Worm (Caenorhabditis elegans) whole organism, early embryonic: ENCODE measurements around the gene blos-4.
A peak's percentile ranks its signal among the peaks of the same experiment; 100 is the strongest.

ENCODE experiments used
- B0310.2 ChIP-seq: sonication (generic microtip); optimal IDR thresholded peaks from 2 replicates; lab custom pipeline; 2016; ENCODE audit warnings: mild to moderate bottlenecking, missing genetic modification characterization, missing compliant biosample characterization
- F13C5.2 ChIP-seq: sonication (generic microtip); optimal IDR thresholded peaks from 2 replicates; lab custom pipeline; 2017; ENCODE audit warnings: mild to moderate bottlenecking, missing genetic modification characterization, inconsistent platforms, missing compliant biosample characterization
- aly-1 ChIP-seq: sonication (generic microtip); optimal IDR thresholded peaks from 2 replicates; lab custom pipeline; 2016; ENCODE audit warnings: missing genetic modification characterization, missing compliant biosample characterization
- ama-1 ChIP-seq: fragments of 150-350 bp; optimal IDR thresholded peaks from 2 replicates; lab custom pipeline; 2014
- ceh-13 ChIP-seq: fragments of 200-800 bp; sonication (Bioruptor generic); optimal IDR thresholded peaks from 2 replicates; lab custom pipeline; 2018; ENCODE audit warnings: mild to moderate bottlenecking, missing genetic modification characterization, missing compliant biosample characterization
- ceh-36 ChIP-seq: sonication (generic microtip); optimal IDR thresholded peaks from 2 replicates; lab custom pipeline; 2016; ENCODE audit warnings: missing genetic modification characterization, inconsistent platforms, missing compliant biosample characterization
- ets-7 ChIP-seq: sonication (generic microtip); optimal IDR thresholded peaks from 2 replicates; lab custom pipeline; 2016; ENCODE audit warnings: missing genotype, missing genetic modification characterization, missing compliant biosample characterization
- flt-1 ChIP-seq: fragments of 200-800 bp; sonication (Bioruptor generic); IDR thresholded peaks from 2 replicates; pipeline ENCODE4 v1.3.6; 2022; ENCODE audit warnings: missing genetic modification characterization, missing compliant biosample characterization
- hmbx-1 ChIP-seq: sonication (generic microtip); optimal IDR thresholded peaks from 2 replicates; lab custom pipeline; 2016; ENCODE audit warnings: mild to moderate bottlenecking, missing genetic modification characterization, missing compliant biosample characterization
- hmg-4 ChIP-seq: fragments of 200-800 bp; sonication (Bioruptor generic); optimal IDR thresholded peaks from 2 replicates; lab custom pipeline; 2018; ENCODE audit warnings: mild to moderate bottlenecking, missing genetic modification characterization, missing compliant biosample characterization
- hnd-1 ChIP-seq: sonication (generic microtip); optimal IDR thresholded peaks from 2 replicates; lab custom pipeline; 2016; ENCODE audit warnings: missing genetic modification characterization, missing compliant biosample characterization
- pes-1 ChIP-seq: fragments of 200-800 bp; sonication (Bioruptor generic); IDR thresholded peaks from 2 replicates; pipeline ENCODE4 v1.3.6; 2022; ENCODE audit warnings: missing genetic modification reagents, missing genetic modification characterization, missing compliant biosample characterization
- scrt-1 ChIP-seq: fragments of 200-800 bp; sonication (Bioruptor generic); IDR thresholded peaks from 2 replicates; pipeline ENCODE4 v1.3.6; 2022; ENCODE audit warnings: missing genetic modification characterization, missing compliant biosample characterization
- sea-1 ChIP-seq: fragments of 200-800 bp; sonication (Bioruptor generic); conservative IDR thresholded peaks from 2 replicates; pipeline ENCODE4 v1.3.6; 2022; ENCODE audit warnings: missing genetic modification characterization, missing compliant biosample characterization
- tbx-11 ChIP-seq: fragments of 200-800 bp; sonication (Bioruptor generic); IDR thresholded peaks from 2 replicates; pipeline ENCODE4 v1.3.6; 2022; ENCODE audit warnings: missing genetic modification characterization, missing compliant biosample characterization
- tbx-37 ChIP-seq: fragments of 200-800 bp; sonication (Bioruptor generic); conservative IDR thresholded peaks from 2 replicates; pipeline ENCODE4 v1.3.6; 2022; ENCODE audit warnings: missing genetic modification reagents, missing genetic modification characterization, missing compliant biosample characterization
- tra-4 ChIP-seq: sonication (generic microtip); optimal IDR thresholded peaks from 2 replicates; lab custom pipeline; 2017; ENCODE audit warnings: missing genetic modification characterization, missing compliant biosample characterization

blos-4 gene

ce11 chrII:6269805-6270414 is 24.9 kb downstream of the blos-4 start, which contains the start of gene F13H8.2:
Gene F13H8.2 (plus strand): TSS chrII:6270364.
- TF ChIP-seq F13C5.2 (peak; percentile 28), B0310.2 (tag; lab: Kevin White, UChicago) (no peak), hmg-4 (no peak), tbx-37 (GFP tag; lab: Robert Waterston, UW) (peak; percentile 51; the same call in 1 of the 2 replicates), pes-1 (GFP tag; lab: Robert Waterston, UW) (no peak; the same call in 1 of the 2 replicates), hnd-1 (no peak), ceh-36 (tag; lab: Kevin White, UChicago) (peak; percentile 47), ceh-13 (GFP tag; lab: Kevin White, UChicago) (no peak), hmbx-1 (no peak), flt-1 (GFP tag; lab: Robert Waterston, UW) (peak; percentile 23; the same call in 1 of the 2 replicates), ama-1 (lab: Kevin White, UChicago) (no peak), sea-1 (no peak), aly-1 (tag; lab: Kevin White, UChicago) (no peak), tbx-11 (GFP tag; lab: Robert Waterston, UW) (0 out of 2 replicates have a peak, but pooled peaks have one; percentile 23), scrt-1 (GFP tag; lab: Robert Waterston, UW) (peak; percentile 73; the same call in 1 of the 2 replicates), ets-7 (tag; lab: Kevin White, UChicago) (no peak)

ce11 chrII:6273916-6274315 is 28.9 kb downstream of the blos-4 start, which contains the start of gene bpl-1:
Gene bpl-1 (plus strand): TSS chrII:6274216.
- TF ChIP-seq sea-1, result no peak
- TF ChIP-seq ceh-36 (tag; lab: Kevin White, UChicago), result no peak
- TF ChIP-seq ceh-13 (GFP tag; lab: Kevin White, UChicago), result no peak
- no peak for TF ChIP-seq flt-1 (GFP tag; lab: Robert Waterston, UW)

ce11 chrII:6281002-6281401 is 36.0 kb downstream of the blos-4 start, which contains the start of gene scly-1:
Gene scly-1 (minus strand): TSS chrII:6281102.
- TF ChIP-seq tra-4 (tag; lab: Kevin White, UChicago) (no peak), pes-1 (GFP tag; lab: Robert Waterston, UW) (no peak), aly-1 (tag; lab: Kevin White, UChicago) (no peak), ama-1 (lab: Kevin White, UChicago) (no peak), flt-1 (GFP tag; lab: Robert Waterston, UW) (no peak), B0310.2 (tag; lab: Kevin White, UChicago) (no peak), hnd-1 (no peak), ceh-36 (tag; lab: Kevin White, UChicago) (no peak), scrt-1 (GFP tag; lab: Robert Waterston, UW) (no peak), tbx-37 (GFP tag; lab: Robert Waterston, UW) (no peak), hmbx-1 (no peak), F13C5.2 (no peak)

ce11 chrII:6281903-6282302 is 36.9 kb downstream of the blos-4 start:
- TF ChIP-seq scrt-1 (GFP tag; lab: Robert Waterston, UW) (no peak), hnd-1 (no peak), hmbx-1 (no peak), pes-1 (GFP tag; lab: Robert Waterston, UW) (no peak), tbx-11 (GFP tag; lab: Robert Waterston, UW) (no peak), tbx-37 (GFP tag; lab: Robert Waterston, UW) (no peak), sea-1 (no peak), F13C5.2 (no peak), aly-1 (tag; lab: Kevin White, UChicago) (no peak), hmg-4 (no peak), tra-4 (tag; lab: Kevin White, UChicago) (no peak), ama-1 (lab: Kevin White, UChicago) (no peak), flt-1 (GFP tag; lab: Robert Waterston, UW) (no peak), ceh-36 (tag; lab: Kevin White, UChicago) (no peak), ceh-13 (GFP tag; lab: Kevin White, UChicago) (no peak), ets-7 (tag; lab: Kevin White, UChicago) (no peak), B0310.2 (tag; lab: Kevin White, UChicago) (no peak)

- TF ChIP-seq sea-1 (no peak), ets-7 (tag; lab: Kevin White, UChicago) (no peak)
Observed at ce11 chrII:6283074-6283473, 38.0 kb downstream of the blos-4 start, which contains the start of gene F13H8.1. Gene F13H8.1 (plus strand): TSS chrII:6283384.

- TF ChIP-seq ceh-13 (GFP tag; lab: Kevin White, UChicago) (no peak), pes-1 (GFP tag; lab: Robert Waterston, UW) (no peak), sea-1 (no peak), aly-1 (tag; lab: Kevin White, UChicago) (no peak), hmbx-1 (no peak), hnd-1 (no peak), scrt-1 (GFP tag; lab: Robert Waterston, UW) (no peak), ama-1 (lab: Kevin White, UChicago) (no peak), hmg-4 (no peak), ceh-36 (tag; lab: Kevin White, UChicago) (no peak), ets-7 (tag; lab: Kevin White, UChicago) (no peak), tra-4 (tag; lab: Kevin White, UChicago) (no peak), flt-1 (GFP tag; lab: Robert Waterston, UW) (no peak), F13C5.2 (no peak), tbx-37 (GFP tag; lab: Robert Waterston, UW) (no peak), B0310.2 (tag; lab: Kevin White, UChicago) (no peak), tbx-11 (GFP tag; lab: Robert Waterston, UW) (no peak)
Observed at ce11 chrII:6286865-6287264, 41.8 kb downstream of the blos-4 start, which contains the start of gene F13H8.6. Gene F13H8.6 (minus strand): TSS chrII:6286965.

- TF ChIP-seq scrt-1 (GFP tag; lab: Robert Waterston, UW), result no peak
- no peak for TF ChIP-seq tbx-37 (GFP tag; lab: Robert Waterston, UW)
- no peak for TF ChIP-seq ets-7 (tag; lab: Kevin White, UChicago)
- no peak for TF ChIP-seq hmbx-1
- TF ChIP-seq aly-1 (tag; lab: Kevin White, UChicago), result no peak
- no peak for TF ChIP-seq ceh-13 (GFP tag; lab: Kevin White, UChicago)
- no peak for TF ChIP-seq hnd-1
- TF ChIP-seq tra-4 (tag; lab: Kevin White, UChicago), result no peak
Observed at ce11 chrII:6288104-6288503, 43.1 kb downstream of the blos-4 start.
